Fruit fly (Drosophila melanogaster) whole organism, embryonic: ENCODE results near the gene Gr21a.
A peak's percentile ranks its signal among the peaks of the same experiment; 100 is the strongest.

Experiments used
- Aef1 ChIP-seq: fragments of 200-800 bp; sonication (Bioruptor generic); IDR thresholded peaks from 3 replicates; pipeline ENCODE4 v1.3.6; 2022; ENCODE audit warnings: missing biosample characterization, missing genetic modification characterization
- Atf-2 ChIP-seq: fragments of 200-800 bp; sonication (Bioruptor generic); optimal IDR thresholded peaks from 2 replicates; lab custom pipeline; 2016; ENCODE audit warnings: missing biosample characterization, missing genetic modification characterization
- BEAF-32 ChIP-seq: fragments of 200-800 bp; sonication (Bioruptor generic); optimal IDR thresholded peaks from 3 replicates; lab custom pipeline; 2017; ENCODE audit warnings: missing biosample characterization, missing genetic modification characterization, mild to moderate bottlenecking, moderate library complexity, missing genetic modification reagents
- CG10321 ChIP-seq: fragments of 200-800 bp; sonication (Bioruptor generic); IDR thresholded peaks from 2 replicates; pipeline ENCODE4 v1.3.6; 2022; ENCODE audit warnings: missing biosample characterization, missing genetic modification characterization
- CG11398 ChIP-seq: fragments of 200-800 bp; sonication (Bioruptor generic); optimal IDR thresholded peaks from 2 replicates; lab custom pipeline; 2016; ENCODE audit warnings: missing biosample characterization, missing genetic modification characterization
- CG15601 ChIP-seq: fragments of 200-800 bp; sonication (Bioruptor generic); optimal IDR thresholded peaks from 3 replicates; lab custom pipeline; 2019; ENCODE audit warnings: missing biosample characterization, mild to moderate bottlenecking, missing genetic modification characterization, moderate library complexity
- CG4404 ChIP-seq: fragments of 200-800 bp; sonication (Bioruptor generic); IDR thresholded peaks from 2 replicates; pipeline ENCODE4 v1.3.6; 2022; ENCODE audit warnings: missing biosample characterization, missing genetic modification characterization
- CG6254 ChIP-seq: fragments of 200-800 bp; sonication (Bioruptor generic); optimal IDR thresholded peaks from 3 replicates; lab custom pipeline; 2017; ENCODE audit warnings: mild to moderate bottlenecking, missing biosample characterization, missing genetic modification reagents, missing genetic modification characterization
- CG7987 ChIP-seq: fragments of 200-800 bp; sonication (Bioruptor generic); optimal IDR thresholded peaks from 2 replicates; lab custom pipeline; 2018; ENCODE audit warnings: missing biosample characterization, mild to moderate bottlenecking, missing genetic modification characterization, moderate library complexity
- CG8290 ChIP-seq, 3 experiments: fragments of 200-800 bp; sonication (Bioruptor generic); optimal IDR thresholded peaks; 2 replicates each; lab custom pipeline; 2016 to 2019; ENCODE audit warnings: missing biosample characterization in 3 of 3, missing genetic modification characterization in 3 of 3, mild to moderate bottlenecking in 2 of 3, moderate library complexity in 1 of 3
- CoRest ChIP-seq: fragments of 200-800 bp; sonication (Bioruptor generic); optimal IDR thresholded peaks from 3 replicates; lab custom pipeline; 2018; ENCODE audit warnings: missing biosample characterization, mild to moderate bottlenecking, missing genetic modification characterization, moderate library complexity
- D19A ChIP-seq: fragments of 200-800 bp; optimal IDR thresholded peaks from 3 replicates; lab custom pipeline; 2019; ENCODE audit warnings: missing biosample characterization, mild to moderate bottlenecking, missing genetic modification characterization, moderate library complexity
- Dek ChIP-seq: fragments of 200-800 bp; sonication (Bioruptor generic); optimal IDR thresholded peaks from 3 replicates; lab custom pipeline; 2019; ENCODE audit warnings: missing biosample characterization, mild to moderate bottlenecking, missing genetic modification characterization, moderate library complexity
- E2f2 ChIP-seq: fragments of 200-800 bp; sonication (Bioruptor generic); IDR thresholded peaks from 2 replicates; pipeline ENCODE4 v1.3.6; 2022; ENCODE audit warnings: missing biosample characterization, missing genetic modification characterization
- Fer3 ChIP-seq: fragments of 200-800 bp; sonication (Bioruptor generic); optimal IDR thresholded peaks from 2 replicates; lab custom pipeline; 2018; ENCODE audit warnings: missing biosample characterization, mild to moderate bottlenecking, missing genetic modification characterization, moderate library complexity
- HLH3B ChIP-seq: fragments of 200-800 bp; sonication (Bioruptor generic); IDR thresholded peaks from 2 replicates; pipeline ENCODE4 v1.3.6; 2022; ENCODE audit warnings: missing biosample characterization, missing genetic modification characterization
- HmgZ ChIP-seq: fragments of 200-800 bp; sonication (Bioruptor generic); optimal IDR thresholded peaks from 2 replicates; lab custom pipeline; 2018; ENCODE audit warnings: missing biosample characterization, mild to moderate bottlenecking, missing genetic modification characterization
- Hmr ChIP-seq: fragments of 200-800 bp; sonication (Bioruptor generic); optimal IDR thresholded peaks from 3 replicates; lab custom pipeline; 2017; ENCODE audit warnings: mild to moderate bottlenecking, missing biosample characterization, missing genetic modification reagents, missing genetic modification characterization
- Jarid2 ChIP-seq: fragments of 200-800 bp; sonication (Bioruptor generic); optimal IDR thresholded peaks from 3 replicates; lab custom pipeline; 2017; ENCODE audit warnings: mild to moderate bottlenecking, missing biosample characterization, missing genetic modification reagents, missing genetic modification characterization
- MESR4 ChIP-seq: fragments of 200-800 bp; sonication (Bioruptor generic); optimal IDR thresholded peaks from 2 replicates; lab custom pipeline; 2018; ENCODE audit warnings: missing biosample characterization, mild to moderate bottlenecking, missing genetic modification characterization, moderate library complexity
- MTF-1 ChIP-seq: fragments of 200-800 bp; sonication (Bioruptor generic); optimal IDR thresholded peaks from 2 replicates; lab custom pipeline; 2018; ENCODE audit warnings: missing biosample characterization, mild to moderate bottlenecking, missing genetic modification characterization, borderline replicate concordance
- Neu2 ChIP-seq: fragments of 200-800 bp; sonication (Bioruptor generic); optimal IDR thresholded peaks from 3 replicates; lab custom pipeline; 2016; ENCODE audit warnings: missing biosample characterization, missing genetic modification characterization, borderline replicate concordance
- Nf-YA ChIP-seq: fragments of 200-800 bp; sonication (Bioruptor generic); IDR thresholded peaks from 2 replicates; pipeline ENCODE4 v1.3.6; 2022; ENCODE audit warnings: missing biosample characterization, missing genetic modification characterization
- Nf-YC ChIP-seq: fragments of 200-800 bp; optimal IDR thresholded peaks from 3 replicates; lab custom pipeline; 2019; ENCODE audit warnings: missing biosample characterization, mild to moderate bottlenecking, missing genetic modification characterization, moderate library complexity
- Sox100B ChIP-seq: fragments of 200-800 bp; sonication (Bioruptor generic); optimal IDR thresholded peaks from 3 replicates; lab custom pipeline; 2018; ENCODE audit warnings: missing biosample characterization, mild to moderate bottlenecking, missing genetic modification characterization
- Sox102F ChIP-seq: fragments of 200-800 bp; sonication (Bioruptor generic); optimal IDR thresholded peaks from 2 replicates; lab custom pipeline; 2018; ENCODE audit warnings: missing biosample characterization, mild to moderate bottlenecking, missing genetic modification characterization, moderate library complexity
- Trl ChIP-seq, 3 experiments: fragments of >200 bp in 2 of 3; fragments of 200-800 bp in 1 of 3; sonication (Bioruptor generic) in 1 of 3; optimal IDR thresholded peaks; 2 replicates in 1 of 3; 3 replicates in 2 of 3; lab custom pipeline; 2016 to 2017; ENCODE audit warnings: missing biosample characterization in 1 of 3, missing genetic modification characterization in 1 of 3
- YL-1 ChIP-seq: fragments of 200-800 bp; sonication (Bioruptor generic); optimal IDR thresholded peaks from 3 replicates; lab custom pipeline; 2017; ENCODE audit warnings: missing biosample characterization, mild to moderate bottlenecking, missing genetic modification characterization
- az2 ChIP-seq: fragments of 200-800 bp; sonication (Bioruptor generic); optimal IDR thresholded peaks from 3 replicates; lab custom pipeline; 2016; ENCODE audit warnings: missing biosample characterization, missing genetic modification characterization
- br ChIP-seq: fragments of >200 bp; optimal IDR thresholded peaks from 2 replicates; lab custom pipeline; 2017
- cad ChIP-seq: fragments of >200 bp; optimal IDR thresholded peaks from 2 replicates; lab custom pipeline; 2017; ENCODE audit warnings: missing biosample characterization, missing genetic modification characterization
- chinmo ChIP-seq: fragments of 200-800 bp; sonication (Bioruptor generic); IDR thresholded peaks from 4 replicates; pipeline ENCODE4 v1.3.6; 2022; ENCODE audit warnings: missing biosample characterization, missing genetic modification characterization; ENCODE audit not compliant: partially characterized antibody
- chn ChIP-seq: fragments of 200-800 bp; sonication (Bioruptor generic); optimal IDR thresholded peaks from 2 replicates; lab custom pipeline; 2016; ENCODE audit warnings: missing biosample characterization, missing genetic modification characterization
- danr ChIP-seq: fragments of 200-800 bp; sonication (Bioruptor generic); IDR thresholded peaks from 2 replicates; pipeline ENCODE4 v1.3.6; 2022; ENCODE audit warnings: missing biosample characterization, missing genetic modification characterization
- fd96Cb ChIP-seq: fragments of 200-800 bp; sonication (Bioruptor generic); optimal IDR thresholded peaks from 2 replicates; lab custom pipeline; 2018; ENCODE audit warnings: missing biosample characterization, mild to moderate bottlenecking, missing genetic modification characterization, moderate library complexity
- gfzf ChIP-seq: fragments of 200-800 bp; sonication (Bioruptor generic); optimal IDR thresholded peaks from 2 replicates; lab custom pipeline; 2016; ENCODE audit warnings: missing biosample characterization, mild to moderate bottlenecking, missing genetic modification characterization, moderate library complexity
- jigr1 ChIP-seq: fragments of 200-800 bp; sonication (Bioruptor generic); IDR thresholded peaks from 3 replicates; pipeline ENCODE4 v1.3.6; 2022; ENCODE audit warnings: missing biosample characterization, missing genetic modification characterization
- nerfin-2 ChIP-seq: fragments of 200-800 bp; sonication (Bioruptor generic); IDR thresholded peaks from 2 replicates; pipeline ENCODE4 v1.3.6; 2022; ENCODE audit warnings: missing biosample characterization, missing genetic modification characterization; ENCODE audit not compliant: partially characterized antibody
- nmo ChIP-seq: fragments of 200-800 bp; sonication (Bioruptor generic); optimal IDR thresholded peaks from 2 replicates; lab custom pipeline; 2018; ENCODE audit warnings: missing biosample characterization, mild to moderate bottlenecking, missing genetic modification characterization, moderate library complexity
- nom ChIP-seq: fragments of 200-800 bp; sonication (Bioruptor generic); optimal IDR thresholded peaks from 2 replicates; lab custom pipeline; 2017; ENCODE audit warnings: missing biosample characterization, missing genetic modification characterization, mild to moderate bottlenecking, moderate library complexity, missing genetic modification reagents
- pzg ChIP-seq: fragments of 200-800 bp; sonication (Bioruptor generic); optimal IDR thresholded peaks from 3 replicates; lab custom pipeline; 2018; ENCODE audit warnings: missing biosample characterization, mild to moderate bottlenecking, missing genetic modification characterization, moderate library complexity
- rib ChIP-seq: fragments of 200-800 bp; sonication (Bioruptor generic); IDR thresholded peaks from 2 replicates; pipeline ENCODE4 v1.3.6; 2022; ENCODE audit warnings: missing biosample characterization, missing genetic modification characterization
- run ChIP-seq: fragments of 200-800 bp; sonication (Bioruptor generic); optimal IDR thresholded peaks from 3 replicates; lab custom pipeline; 2018; ENCODE audit warnings: missing biosample characterization, mild to moderate bottlenecking, missing genetic modification characterization
- sqz ChIP-seq: fragments of 200-800 bp; sonication (Bioruptor generic); optimal IDR thresholded peaks from 3 replicates; lab custom pipeline; 2018; ENCODE audit warnings: missing biosample characterization, mild to moderate bottlenecking, missing genetic modification characterization
- sr ChIP-seq: fragments of 200-800 bp; sonication (Bioruptor generic); IDR thresholded peaks from 3 replicates; pipeline ENCODE4 v1.3.6; 2022; ENCODE audit warnings: missing biosample characterization, missing genetic modification characterization
- trh ChIP-seq: fragments of 200-800 bp; sonication (Bioruptor generic); optimal IDR thresholded peaks from 2 replicates; lab custom pipeline; 2016; ENCODE audit warnings: missing biosample characterization, missing genetic modification characterization
- tup ChIP-seq: fragments of 200-800 bp; sonication (Bioruptor generic); optimal IDR thresholded peaks from 2 replicates; lab custom pipeline; 2016; ENCODE audit warnings: missing biosample characterization, mild to moderate bottlenecking, missing genetic modification characterization, moderate library complexity
- unc-4 ChIP-seq: fragments of 200-800 bp; sonication (Bioruptor generic); IDR thresholded peaks from 2 replicates; pipeline ENCODE4 v1.3.6; 2022; ENCODE audit warnings: missing biosample characterization, missing genetic modification characterization; ENCODE audit not compliant: partially characterized antibody

The Gr21a gene

dm6 chr2L:810277-810676, 30.0 kb downstream of the Gr21a start, which contains the start of gene Nnf1b (continued):
- TF ChIP-seq Aef1 (no peak), BEAF-32 (GFP tag; lab: Kevin White, UChicago) (no peak), MTF-1 (GFP tag; lab: Kevin White, UChicago) (no peak), CG6254 (GFP tag; lab: Kevin White, UChicago) (no peak), gfzf (GFP tag; lab: Kevin White, UChicago) (peak; percentile 49), D19A (tag; lab: Kevin White, UChicago) (no peak), jigr1 (GFP tag; lab: Robert Waterston, UW) (no peak), unc-4 (GFP tag; lab: Robert Waterston, UW) (no peak), YL-1 (GFP tag; lab: Kevin White, UChicago) (no peak), Sox102F (GFP tag; lab: Kevin White, UChicago) (no peak)
- TF ChIP-seq, all 482 proteins: peak for 11

- TF ChIP-seq HmgZ (no peak), nmo (no peak), Dek (tag; lab: Kevin White, UChicago) (no peak), Neu2 (GFP tag; lab: Kevin White, UChicago) (no peak), sr (no peak), danr (no peak), MESR4 (GFP tag; lab: Kevin White, UChicago) (peak; percentile 38), CG7987 (GFP tag; lab: Kevin White, UChicago) (no peak), Fer3 (tag; lab: Kevin White, UChicago) (no peak), pzg (GFP tag; lab: Kevin White, UChicago) (peak; percentile 24), CG15601 (no peak), E2f2 (peak; percentile 93), jigr1 (GFP tag; lab: Robert Waterston, UW) (no peak), nom (GFP tag; lab: Kevin White, UChicago) (no peak), unc-4 (GFP tag; lab: Robert Waterston, UW) (0 out of 2 replicates have a peak, but pooled peaks have one; percentile 17), Atf-2 (GFP tag; lab: Kevin White, UChicago) (no peak), CoRest (tag; lab: Kevin White, UChicago) (no peak), Nf-YC (tag; lab: Kevin White, UChicago) (no peak), Nf-YA (GFP tag; lab: Robert Waterston, UW) (no peak), CG11398 (no peak), CG8290 (GFP tag; optimal IDR thresholded peaks at IDR 0.05; lab: Kevin White, UChicago) (no peak), CG8290 (tag; optimal IDR thresholded peaks at IDR 0.05; lab: Kevin White, UChicago) (no peak), CG10321 (GFP tag; lab: Robert Waterston, UW) (no peak), CG4404 (GFP tag; lab: Robert Waterston, UW) (no peak), chinmo (0 out of 4 replicates have a peak, but pooled peaks have one; percentile 6), br (no peak), az2 (GFP tag; lab: Kevin White, UChicago) (no peak), Sox100B (GFP tag; lab: Kevin White, UChicago) (no peak), chn (GFP tag; lab: Kevin White, UChicago) (no peak), Jarid2 (GFP tag; lab: Kevin White, UChicago) (no peak), run (tag; lab: Kevin White, UChicago) (no peak), cad (GFP tag; lab: Kevin White, UChicago) (no peak), tup (GFP tag; lab: Kevin White, UChicago) (no peak), trh (GFP tag; lab: Kevin White, UChicago) (no peak), HLH3B (no peak), sqz (GFP tag; lab: Kevin White, UChicago) (no peak), nerfin-2 (GFP tag; lab: Robert Waterston, UW) (no peak), rib (GFP tag; lab: Robert Waterston, UW) (no peak), Trl (optimal IDR thresholded peaks at IDR 0.05; lab: Kevin White, UChicago) (no peak), Trl (GFP tag; optimal IDR thresholded peaks at IDR 0.05; lab: Kevin White, UChicago) (no peak), Hmr (GFP tag; lab: Kevin White, UChicago) (no peak), fd96Cb (no peak)
Measured at dm6 chr2L:811405-811804, 31.1 kb downstream of the Gr21a start, which contains the start of gene Dbp21E2. TSS of gene Dbp21E2 (plus strand) at chr2L:811584.
